Worm (Caenorhabditis elegans) whole organism, late embryonic: ENCODE results near the gene C44B7.11.

Experiments
- C08G9.2 ChIP-seq: sonication (generic microtip); optimal IDR thresholded peaks from 2 replicates; lab custom pipeline; 2016; ENCODE audit warnings: mild to moderate bottlenecking, missing genetic modification characterization, moderate library complexity, missing compliant biosample characterization
- F13H6.1 ChIP-seq: sonication (generic microtip); optimal IDR thresholded peaks from 2 replicates; lab custom pipeline; 2016; ENCODE audit warnings: missing genetic modification characterization, missing compliant biosample characterization
- K02D7.2 ChIP-seq: sonication (generic microtip); optimal IDR thresholded peaks from 2 replicates; lab custom pipeline; 2017; ENCODE audit warnings: mild to moderate bottlenecking, missing genetic modification characterization, missing compliant biosample characterization
- K09A11.1 ChIP-seq: sonication (generic microtip); optimal IDR thresholded peaks from 2 replicates; lab custom pipeline; 2017; ENCODE audit warnings: antibody characterized with exemption, mild to moderate bottlenecking, missing genetic modification characterization, missing compliant biosample characterization; ENCODE audit not compliant: insufficient read depth
- T23F11.4 ChIP-seq: fragments of 200-800 bp; sonication (Bioruptor generic); optimal IDR thresholded peaks from 2 replicates; lab custom pipeline; 2018; ENCODE audit warnings: mild to moderate bottlenecking, missing genetic modification characterization, missing compliant biosample characterization
- ama-1 ChIP-seq: fragments of 150-350 bp; optimal IDR thresholded peaks from 2 replicates; lab custom pipeline; 2014
- ceh-19 ChIP-seq: fragments of 200-800 bp; sonication (Bioruptor generic); optimal IDR thresholded peaks from 2 replicates; lab custom pipeline; 2018; ENCODE audit warnings: mild to moderate bottlenecking, missing genetic modification characterization, missing compliant biosample characterization
- ceh-2 ChIP-seq: sonication (generic microtip); optimal IDR thresholded peaks from 2 replicates; lab custom pipeline; 2016; ENCODE audit warnings: missing genotype, missing genetic modification characterization, missing compliant biosample characterization
- ceh-24 ChIP-seq: sonication (generic microtip); optimal IDR thresholded peaks from 2 replicates; lab custom pipeline; 2016; ENCODE audit warnings: mild to moderate bottlenecking, missing genetic modification characterization, missing compliant biosample characterization
- ceh-30 ChIP-seq: fragments of 150-350 bp; optimal IDR thresholded peaks from 2 replicates; lab custom pipeline; 2014; ENCODE audit warnings: missing biosample characterization, missing genetic modification characterization
- ceh-31 ChIP-seq: sonication (generic microtip); optimal IDR thresholded peaks from 2 replicates; lab custom pipeline; 2016; ENCODE audit warnings: missing genetic modification characterization, missing compliant biosample characterization
- ceh-45 ChIP-seq: fragments of 200-800 bp; sonication (Bioruptor generic); IDR thresholded peaks from 2 replicates; pipeline ENCODE4 v1.3.6; 2022; ENCODE audit warnings: missing genetic modification reagents, missing genetic modification characterization, missing compliant biosample characterization
- ceh-48 ChIP-seq: sonication (generic microtip); optimal IDR thresholded peaks from 2 replicates; lab custom pipeline; 2016; ENCODE audit warnings: missing genetic modification characterization, inconsistent platforms, missing compliant biosample characterization
- ceh-6 ChIP-seq: fragments of 200-800 bp; sonication (Bioruptor generic); optimal IDR thresholded peaks from 2 replicates; lab custom pipeline; 2018; ENCODE audit warnings: mild to moderate bottlenecking, missing genetic modification characterization, missing compliant biosample characterization
- ceh-9 ChIP-seq: sonication (generic microtip); optimal IDR thresholded peaks from 2 replicates; lab custom pipeline; 2016; ENCODE audit warnings: mild to moderate bottlenecking, missing genetic modification characterization, inconsistent platforms, missing compliant biosample characterization
- dmd-4 ChIP-seq: sonication (generic microtip); optimal IDR thresholded peaks from 2 replicates; lab custom pipeline; 2016; ENCODE audit warnings: borderline replicate concordance, missing genetic modification characterization, missing compliant biosample characterization
- elt-2 ChIP-seq: sonication (generic microtip); optimal IDR thresholded peaks from 2 replicates; lab custom pipeline; 2016; ENCODE audit warnings: missing genetic modification reagents, missing genetic modification characterization, missing compliant biosample characterization
- elt-4 ChIP-seq: sonication (generic microtip); optimal IDR thresholded peaks from 2 replicates; lab custom pipeline; 2016; ENCODE audit warnings: missing genetic modification characterization, missing compliant biosample characterization
- ets-4 ChIP-seq: sonication (generic microtip); optimal IDR thresholded peaks from 2 replicates; lab custom pipeline; 2016; ENCODE audit warnings: missing genetic modification characterization, missing compliant biosample characterization
- fax-1 ChIP-seq: sonication (generic microtip); optimal IDR thresholded peaks from 2 replicates; lab custom pipeline; 2016; ENCODE audit warnings: missing genotype, missing genetic modification characterization, missing compliant biosample characterization
- hlh-13 ChIP-seq: fragments of 200-800 bp; sonication (Bioruptor generic); optimal IDR thresholded peaks from 2 replicates; lab custom pipeline; 2018; ENCODE audit warnings: mild to moderate bottlenecking, missing genetic modification characterization, missing compliant biosample characterization
- hlh-6 ChIP-seq: sonication (generic microtip); optimal IDR thresholded peaks from 2 replicates; lab custom pipeline; 2016; ENCODE audit warnings: missing genotype, missing genetic modification characterization, missing compliant biosample characterization
- hlh-8 ChIP-seq: sonication (generic microtip); optimal IDR thresholded peaks from 2 replicates; lab custom pipeline; 2016; ENCODE audit warnings: missing genotype, missing genetic modification characterization, missing compliant biosample characterization
- lim-6 ChIP-seq: sonication (generic microtip); optimal IDR thresholded peaks from 2 replicates; lab custom pipeline; 2016; ENCODE audit warnings: missing genetic modification characterization, missing compliant biosample characterization
- lin-11 ChIP-seq: fragments of 200-800 bp; sonication (Bioruptor generic); optimal IDR thresholded peaks from 2 replicates; lab custom pipeline; 2018; ENCODE audit warnings: mild to moderate bottlenecking, missing genetic modification characterization, missing compliant biosample characterization
- madf-2 ChIP-seq: sonication (generic microtip); optimal IDR thresholded peaks from 2 replicates; lab custom pipeline; 2017; ENCODE audit warnings: missing genetic modification characterization, missing compliant biosample characterization
- nhr-11 ChIP-seq: fragments of 150-350 bp; optimal IDR thresholded peaks from 2 replicates; lab custom pipeline; 2014; ENCODE audit warnings: missing biosample characterization, missing genetic modification characterization
- odd-2 ChIP-seq: sonication (generic microtip); optimal IDR thresholded peaks from 2 replicates; lab custom pipeline; 2017; ENCODE audit warnings: antibody characterized with exemption, mild to moderate bottlenecking, missing genetic modification characterization, missing compliant biosample characterization
- pag-3 ChIP-seq: sonication (generic microtip); optimal IDR thresholded peaks from 2 replicates; lab custom pipeline; 2016; ENCODE audit warnings: missing compliant biosample characterization, missing genetic modification characterization, borderline replicate concordance
- pha-2 ChIP-seq: sonication (generic microtip); optimal IDR thresholded peaks from 2 replicates; lab custom pipeline; 2017; ENCODE audit warnings: mild to moderate bottlenecking, missing genetic modification characterization, missing compliant biosample characterization
- pha-4 ChIP-seq: fragments of 150-350 bp; optimal IDR thresholded peaks from 2 replicates; lab custom pipeline; 2018; ENCODE audit warnings: missing biosample characterization, missing genetic modification reagents, missing genetic modification characterization
- pqm-1 ChIP-seq: sonication (generic microtip); optimal IDR thresholded peaks from 2 replicates; lab custom pipeline; 2016; ENCODE audit warnings: missing genetic modification characterization, missing compliant biosample characterization
- pros-1 ChIP-seq: fragments of 150-350 bp; optimal IDR thresholded peaks from 2 replicates; lab custom pipeline; 2014; ENCODE audit warnings: missing biosample characterization, missing genetic modification reagents, missing genetic modification characterization
- rnt-1 ChIP-seq: sonication (generic microtip); optimal IDR thresholded peaks from 2 replicates; lab custom pipeline; 2016; ENCODE audit warnings: missing genetic modification characterization, missing compliant biosample characterization
- sdc-2 ChIP-seq: sonication (generic microtip); optimal IDR thresholded peaks from 2 replicates; lab custom pipeline; 2016; ENCODE audit warnings: missing genotype, missing genetic modification characterization, missing compliant biosample characterization
- sox-2 ChIP-seq: fragments of 200-800 bp; sonication (Bioruptor generic); IDR thresholded peaks from 2 replicates; pipeline ENCODE4 v1.3.6; 2022; ENCODE audit warnings: missing genetic modification reagents, missing genetic modification characterization, missing compliant biosample characterization
- syd-9 ChIP-seq: sonication (generic microtip); optimal IDR thresholded peaks from 2 replicates; lab custom pipeline; 2016; ENCODE audit warnings: mild to moderate bottlenecking, missing genetic modification characterization, moderate library complexity, missing compliant biosample characterization
- tbx-7 ChIP-seq: sonication (generic microtip); optimal IDR thresholded peaks from 2 replicates; lab custom pipeline; 2016; ENCODE audit warnings: missing genotype, missing genetic modification characterization, missing compliant biosample characterization
- ttx-3 ChIP-seq: sonication (generic microtip); optimal IDR thresholded peaks from 2 replicates; lab custom pipeline; 2016; ENCODE audit warnings: missing genetic modification reagents, missing genetic modification characterization, missing compliant biosample characterization
- unc-42 ChIP-seq: sonication (generic microtip); optimal IDR thresholded peaks from 2 replicates; lab custom pipeline; 2016; ENCODE audit warnings: missing genotype, missing genetic modification characterization, missing compliant biosample characterization
- zip-5 ChIP-seq: sonication (generic microtip); optimal IDR thresholded peaks from 2 replicates; lab custom pipeline; 2016; ENCODE audit warnings: missing genetic modification characterization, missing compliant biosample characterization

The C44B7.11 gene

DNA sequence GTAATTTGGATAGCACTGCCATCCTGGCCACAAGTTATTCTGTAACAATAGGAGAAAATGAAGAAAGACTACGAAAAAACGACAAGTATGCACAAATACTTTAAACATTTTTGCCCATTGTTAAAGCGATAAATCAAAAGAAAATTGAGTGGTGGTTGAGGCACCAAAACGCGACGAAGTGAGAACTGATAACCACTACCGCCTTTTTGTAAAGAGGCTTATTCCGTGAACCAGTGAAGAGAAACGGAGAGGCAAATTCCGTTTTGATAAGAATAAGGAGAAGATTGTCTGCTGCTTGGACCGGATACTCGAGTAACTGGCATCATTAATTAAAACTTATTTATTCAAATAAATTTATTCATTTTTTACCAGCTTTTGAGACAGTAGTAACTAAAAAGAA is 13.6 kb downstream of the C44B7.11 start, which contains the start of gene pmp-1:
Gene pmp-1, minus strand, starts transcription at position 39 of the 400 bp plus-strand sequence.
- TF ChIP-seq nhr-11 (tag; lab: Kevin White, UChicago) (no peak), ceh-9 (tag; lab: Kevin White, UChicago) (no peak), T23F11.4 (GFP tag; lab: Kevin White, UChicago) (no peak), ceh-24 (no peak), lin-11 (tag; lab: Kevin White, UChicago) (no peak), ttx-3 (tag; lab: Kevin White, UChicago) (no peak), madf-2 (no peak)

DNA sequence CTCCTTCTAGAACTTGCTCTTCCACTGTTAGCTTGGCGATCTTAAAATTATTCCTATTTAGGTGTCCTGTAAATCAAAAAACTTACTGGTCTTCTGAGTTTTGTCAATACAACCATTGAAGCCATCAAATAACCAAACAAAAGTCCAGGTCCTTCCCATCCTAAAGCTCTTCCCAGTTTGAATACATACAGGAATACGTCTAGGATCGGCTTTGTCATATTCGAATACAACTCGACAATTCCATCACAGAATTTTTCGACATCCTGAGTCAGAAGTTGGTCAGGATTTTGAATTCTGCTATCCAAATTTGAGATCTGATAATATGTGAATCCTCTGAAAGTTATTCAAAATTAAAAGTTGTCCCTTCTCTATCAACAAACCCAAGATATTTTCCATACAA is 15.0 kb downstream of the C44B7.11 start:
- TF ChIP-seq odd-2 (tag; lab: Kevin White, UChicago) (no peak), ttx-3 (tag; lab: Kevin White, UChicago) (no peak), pros-1 (no peak), hlh-8 (tag; lab: Kevin White, UChicago) (no peak), K02D7.2 (tag; lab: Kevin White, UChicago) (no peak), K09A11.1 (no peak), pha-4 (tag; lab: Kevin White, UChicago) (no peak), ama-1 (lab: Kevin White, UChicago) (no peak), tbx-7 (no peak), ceh-30 (tag; lab: Kevin White, UChicago) (no peak), pha-2 (no peak), pag-3 (tag; lab: Kevin White, UChicago) (no peak), ceh-9 (tag; lab: Kevin White, UChicago) (no peak), ets-4 (tag; lab: Kevin White, UChicago) (no peak), unc-42 (tag; lab: Kevin White, UChicago) (no peak), pqm-1 (tag; lab: Kevin White, UChicago) (no peak), T23F11.4 (GFP tag; lab: Kevin White, UChicago) (no peak), ceh-48 (tag; lab: Kevin White, UChicago) (no peak), syd-9 (no peak), ceh-31 (tag; lab: Kevin White, UChicago) (no peak)
- TF ChIP-seq, all 69 proteins: peak for 0

DNA sequence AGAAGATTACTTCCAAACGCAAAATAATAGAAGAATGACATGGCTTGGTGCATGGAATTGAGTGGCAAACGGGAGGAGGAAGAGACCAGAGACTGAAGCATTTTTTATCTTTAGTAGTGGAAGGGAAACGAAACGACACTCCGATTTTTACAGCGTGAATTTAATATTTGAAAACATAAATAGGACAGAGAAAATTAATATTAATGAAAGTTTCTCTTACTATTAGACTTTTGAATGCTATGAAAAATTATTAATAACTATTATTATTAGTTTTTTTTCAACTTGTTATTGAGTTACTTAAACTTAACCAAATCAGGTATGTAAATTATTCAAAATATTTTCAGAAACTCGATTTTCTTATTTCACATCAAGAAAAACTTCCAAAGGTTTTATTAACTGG is 17.3 kb downstream of the C44B7.11 start, which contains the start of gene C44B7.7:
Gene C44B7.7, minus strand, starts transcription at position 101 of the 400 bp plus-strand sequence.
- TF ChIP-seq F13H6.1 = no peak
- no peak for TF ChIP-seq ttx-3 (tag; lab: Kevin White, UChicago)
- no peak for TF ChIP-seq ceh-45 (GFP tag; lab: Robert Waterston, UW)
- TF ChIP-seq rnt-1 = no peak
- TF ChIP-seq ceh-6 = no peak
- no peak for TF ChIP-seq syd-9
- no peak for TF ChIP-seq ceh-19 (GFP tag; lab: Kevin White, UChicago)
- no peak for TF ChIP-seq fax-1
- TF ChIP-seq pros-1 = no peak
- TF ChIP-seq dmd-4 (tag; lab: Kevin White, UChicago) = no peak
- TF ChIP-seq, all 69 proteins: peak for 0

DNA sequence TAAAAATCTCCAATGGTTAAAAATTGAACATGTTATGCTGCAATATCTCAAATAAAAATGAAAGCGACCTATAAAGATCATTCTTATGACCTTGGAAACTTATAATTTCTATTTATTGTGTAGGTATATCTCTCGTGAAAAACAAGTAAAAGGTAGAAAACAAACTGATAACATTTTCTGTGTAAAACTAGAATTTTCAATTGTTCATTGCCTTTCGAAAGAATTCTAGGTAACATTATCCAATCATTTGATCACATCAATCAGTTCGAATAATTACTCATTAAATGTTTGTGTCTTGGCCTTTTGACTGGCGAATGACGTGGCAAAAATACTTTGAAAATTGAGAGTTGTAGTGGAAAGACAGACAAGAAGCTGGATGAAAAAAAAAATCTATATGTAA is 19.5 kb downstream of the C44B7.11 start:
- TF ChIP-seq hlh-13 (GFP tag; lab: Kevin White, UChicago) (no peak), pha-4 (tag; lab: Kevin White, UChicago) (no peak), ceh-24 (no peak), pha-2 (no peak), pros-1 (no peak), sdc-2 (tag; lab: Kevin White, UChicago) (no peak), hlh-6 (no peak), sox-2 (GFP tag; lab: Robert Waterston, UW) (no peak), lim-6 (no peak), ama-1 (lab: Kevin White, UChicago) (no peak), C08G9.2 (tag; lab: Kevin White, UChicago) (no peak), lin-11 (tag; lab: Kevin White, UChicago) (no peak), elt-2 (tag; lab: Kevin White, UChicago) (no peak), elt-4 (tag; lab: Kevin White, UChicago) (no peak), ceh-45 (GFP tag; lab: Robert Waterston, UW) (no peak), pag-3 (tag; lab: Kevin White, UChicago) (no peak), ceh-2 (no peak), hlh-8 (tag; lab: Kevin White, UChicago) (no peak), rnt-1 (no peak), zip-5 (no peak)
- TF ChIP-seq, all 69 proteins: peak for 0
